ENCODE assay signal across 1 fruit fly cellular context in genomic region chr3R:15665962-15666361, dm6.
TF ChIP-seq lines count a peak whose summit lies in the region.

TSS of gene pxb (plus strand) at chr3R:15666183.

TF ChIP-seq in whole organism, embryonic, 481 proteins besides CTCF, POLR2A, EP300 and RAD21 (continued from another document):
- no peak for TF ChIP-seq YL-1 (GFP tag; optimal IDR thresholded peaks at IDR 0.05; lab: Kevin White, UChicago)
- TF ChIP-seq CG9437 (GFP tag; optimal IDR thresholded peaks at IDR 0.05; lab: Kevin White, UChicago): no peak
- TF ChIP-seq tgo (GFP tag; IDR thresholded peaks at IDR 0.05; lab: Robert Waterston, UW): no peak
- peak; percentile 37 for TF ChIP-seq CG2875 (GFP tag; optimal IDR thresholded peaks at IDR 0.05; lab: Kevin White, UChicago)
- TF ChIP-seq Dip3 (GFP tag; optimal IDR thresholded peaks at IDR 0.05; lab: Kevin White, UChicago): no peak
- TF ChIP-seq kah (GFP tag; optimal IDR thresholded peaks at IDR 0.05; lab: Kevin White, UChicago): no peak
- peak; percentile 23 for TF ChIP-seq dmrt99B (tag; optimal IDR thresholded peaks at IDR 0.05; lab: Kevin White, UChicago)
- TF ChIP-seq CG14965 (GFP tag; optimal IDR thresholded peaks at IDR 0.05; lab: Kevin White, UChicago; ENCODE audit: borderline replicate concordance): no peak
- TF ChIP-seq grau (tag; optimal IDR thresholded peaks at IDR 0.05; lab: Kevin White, UChicago): peak; percentile 22
- TF ChIP-seq her (GFP tag; optimal IDR thresholded peaks at IDR 0.05; lab: Kevin White, UChicago): peak; percentile 33
- TF ChIP-seq lab (GFP tag; optimal IDR thresholded peaks at IDR 0.05; lab: Kevin White, UChicago): peak; percentile 2
- TF ChIP-seq ttk (GFP tag; IDR thresholded peaks at IDR 0.05; lab: Robert Waterston, UW): no peak
- TF ChIP-seq CG7271 (tag; optimal IDR thresholded peaks at IDR 0.05; lab: Kevin White, UChicago): no peak
- TF ChIP-seq CG12104 (GFP tag; optimal IDR thresholded peaks at IDR 0.05; lab: Kevin White, UChicago): no peak
- TF ChIP-seq Spps (tag; optimal IDR thresholded peaks at IDR 0.05; lab: Kevin White, UChicago): peak; percentile 22
- TF ChIP-seq CG9876 (GFP tag; optimal IDR thresholded peaks at IDR 0.05; lab: Kevin White, UChicago): no peak
- TF ChIP-seq zen2 (GFP tag; IDR thresholded peaks at IDR 0.05; lab: Robert Waterston, UW; ENCODE audit: partially characterized antibody): peak; percentile 70; the same call in 2 of the 3 replicates
- no peak for TF ChIP-seq CG10565 (GFP tag; optimal IDR thresholded peaks at IDR 0.05; lab: Kevin White, UChicago)
- no peak for TF ChIP-seq az2 (GFP tag; optimal IDR thresholded peaks at IDR 0.05; lab: Kevin White, UChicago)
- no peak for TF ChIP-seq CG15514 (GFP tag; optimal IDR thresholded peaks at IDR 0.05; lab: Kevin White, UChicago)
- peak; percentile 28 for TF ChIP-seq stwl (tag; optimal IDR thresholded peaks at IDR 0.05; lab: Kevin White, UChicago)
- peak; percentile 8 for TF ChIP-seq da (GFP tag; optimal IDR thresholded peaks at IDR 0.05; lab: Kevin White, UChicago)
- no peak for TF ChIP-seq CG1233 (GFP tag; optimal IDR thresholded peaks at IDR 0.05; lab: Kevin White, UChicago)
- TF ChIP-seq CG34422 (GFP tag; IDR thresholded peaks at IDR 0.05; lab: Robert Waterston, UW): peak; percentile 48; the same call in 1 of the 3 replicates
- TF ChIP-seq pum (GFP tag; optimal IDR thresholded peaks at IDR 0.05; lab: Kevin White, UChicago): no peak
- peak; percentile 41 for TF ChIP-seq D19A (tag; optimal IDR thresholded peaks at IDR 0.05; lab: Kevin White, UChicago)
- no peak for TF ChIP-seq onecut (GFP tag; IDR thresholded peaks at IDR 0.05; lab: Robert Waterston, UW)
- TF ChIP-seq psq (GFP tag; optimal IDR thresholded peaks at IDR 0.05; lab: Kevin White, UChicago): no peak
- no peak for TF ChIP-seq gfzf (GFP tag; optimal IDR thresholded peaks at IDR 0.05; lab: Kevin White, UChicago)
- no peak for TF ChIP-seq CG10654 (GFP tag; optimal IDR thresholded peaks at IDR 0.05; lab: Kevin White, UChicago)
- TF ChIP-seq CG6791 (GFP tag; IDR thresholded peaks at IDR 0.05; lab: Robert Waterston, UW; ENCODE audit: partially characterized antibody): peak; percentile 63; the same call in 1 of the 3 replicates
- no peak for TF ChIP-seq Usf (GFP tag; optimal IDR thresholded peaks at IDR 0.05; lab: Kevin White, UChicago)
- TF ChIP-seq CG34224 (GFP tag; IDR thresholded peaks at IDR 0.05; lab: Robert Waterston, UW; ENCODE audit: partially characterized antibody): no peak
- peak; percentile 62 for TF ChIP-seq sd (tag; optimal IDR thresholded peaks at IDR 0.05; lab: Kevin White, UChicago)
- no peak for TF ChIP-seq CG3726 (GFP tag; IDR thresholded peaks at IDR 0.05; lab: Robert Waterston, UW)
- TF ChIP-seq Myb (GFP tag; optimal IDR thresholded peaks at IDR 0.05; lab: Kevin White, UChicago): no peak
- no peak for TF ChIP-seq CG4707 (GFP tag; optimal IDR thresholded peaks at IDR 0.05; lab: Kevin White, UChicago)
- TF ChIP-seq CG10321 (GFP tag; IDR thresholded peaks at IDR 0.05; lab: Robert Waterston, UW): no peak
- TF ChIP-seq Mes4 (GFP tag; optimal IDR thresholded peaks at IDR 0.05; lab: Kevin White, UChicago): no peak
- peak; percentile 30 for TF ChIP-seq CG12769 (tag; optimal IDR thresholded peaks at IDR 0.05; lab: Kevin White, UChicago)
- no peak; the same call in 1 of the 2 replicates for TF ChIP-seq sim (GFP tag; IDR thresholded peaks at IDR 0.05; lab: Robert Waterston, UW)
- TF ChIP-seq CG17612 (GFP tag; IDR thresholded peaks at IDR 0.05; lab: Robert Waterston, UW): no peak
- TF ChIP-seq phol (tag; optimal IDR thresholded peaks at IDR 0.05; lab: Kevin White, UChicago): no peak
- no peak for TF ChIP-seq CG3407 (GFP tag; optimal IDR thresholded peaks at IDR 0.05; lab: Kevin White, UChicago)
- TF ChIP-seq ATbp (GFP tag; optimal IDR thresholded peaks at IDR 0.05; lab: Kevin White, UChicago): no peak
- TF ChIP-seq esg (GFP tag; conservative IDR thresholded peaks at IDR 0.05; lab: Robert Waterston, UW): no peak
- TF ChIP-seq Sry-δ (GFP tag; optimal IDR thresholded peaks at IDR 0.05; lab: Kevin White, UChicago): no peak
- TF ChIP-seq ase (GFP tag; IDR thresholded peaks at IDR 0.05; lab: Robert Waterston, UW): no peak
- TF ChIP-seq exex (tag; optimal IDR thresholded peaks at IDR 0.05; lab: Kevin White, UChicago): no peak
- peak; percentile 60 for TF ChIP-seq Bgb (GFP tag; IDR thresholded peaks at IDR 0.05; lab: Robert Waterston, UW; ENCODE audit: partially characterized antibody)
- TF ChIP-seq Dll (GFP tag; IDR thresholded peaks at IDR 0.05; lab: Robert Waterston, UW; ENCODE audit: partially characterized antibody): no peak
- TF ChIP-seq ind (GFP tag; optimal IDR thresholded peaks at IDR 0.05; lab: Kevin White, UChicago): no peak
- no peak for TF ChIP-seq slbo (GFP tag; IDR thresholded peaks at IDR 0.05; lab: Robert Waterston, UW)
- TF ChIP-seq rib (GFP tag; IDR thresholded peaks at IDR 0.05; lab: Robert Waterston, UW): 0 out of 2 replicates have a peak, but pooled peaks have one; percentile 19
- TF ChIP-seq pnt (GFP tag; optimal IDR thresholded peaks at IDR 0.05; lab: Kevin White, UChicago): no peak
- TF ChIP-seq Ets97D (GFP tag; optimal IDR thresholded peaks at IDR 0.05; lab: Kevin White, UChicago): no peak
- TF ChIP-seq tll (GFP tag; optimal IDR thresholded peaks at IDR 0.05; lab: Kevin White, UChicago): peak in 1 of 2 experiments; percentile 55
- no peak for TF ChIP-seq gem (tag; optimal IDR thresholded peaks at IDR 0.05; lab: Kevin White, UChicago)
- no peak for TF ChIP-seq Sox100B (GFP tag; optimal IDR thresholded peaks at IDR 0.05; lab: Kevin White, UChicago)
- no peak for TF ChIP-seq CG10543 (GFP tag; optimal IDR thresholded peaks at IDR 0.05; lab: Kevin White, UChicago)
- peak; percentile 42 for TF ChIP-seq Kr (GFP tag; optimal IDR thresholded peaks at IDR 0.05; lab: Kevin White, UChicago)
- TF ChIP-seq CoRest (tag; optimal IDR thresholded peaks at IDR 0.05; lab: Kevin White, UChicago): peak; percentile 1
- TF ChIP-seq CG14710 (tag; optimal IDR thresholded peaks at IDR 0.05; lab: Kevin White, UChicago): peak; percentile 10
- TF ChIP-seq Ptx1 (GFP tag; IDR thresholded peaks at IDR 0.05; lab: Robert Waterston, UW): no peak
- TF ChIP-seq CG9797 (GFP tag; optimal IDR thresholded peaks at IDR 0.05; lab: Kevin White, UChicago): no peak
- peak; percentile 58 for TF ChIP-seq wek (GFP tag; optimal IDR thresholded peaks at IDR 0.05; lab: Kevin White, UChicago)
- no peak for TF ChIP-seq ham (GFP tag; IDR thresholded peaks at IDR 0.05; lab: Robert Waterston, UW)
- peak; percentile 48; the same call in 2 of the 3 replicates for TF ChIP-seq HLH4C (GFP tag; IDR thresholded peaks at IDR 0.05; lab: Robert Waterston, UW; ENCODE audit: partially characterized antibody)
- TF ChIP-seq zen (tag; optimal IDR thresholded peaks at IDR 0.05; lab: Kevin White, UChicago): peak; percentile 2
- no peak for TF ChIP-seq repo (GFP tag; optimal IDR thresholded peaks at IDR 0.05; lab: Kevin White, UChicago)
- no peak for TF ChIP-seq CG9215 (GFP tag; IDR thresholded peaks at IDR 0.05; lab: Robert Waterston, UW)
- TF ChIP-seq HHEX (GFP tag; optimal IDR thresholded peaks at IDR 0.05; lab: Kevin White, UChicago): no peak
- no peak for TF ChIP-seq wdn (GFP tag; IDR thresholded peaks at IDR 0.05; lab: Robert Waterston, UW)
- no peak for TF ChIP-seq CHES-1-like (GFP tag; optimal IDR thresholded peaks at IDR 0.05; lab: Kevin White, UChicago)
- no peak for TF ChIP-seq sug (tag; optimal IDR thresholded peaks at IDR 0.05; lab: Kevin White, UChicago)
- peak; percentile 85 for TF ChIP-seq sens (GFP tag; lab: Kevin White, UChicago)
- TF ChIP-seq NfI (GFP tag; optimal IDR thresholded peaks at IDR 0.05; lab: Kevin White, UChicago): no peak
- no peak for TF ChIP-seq CG6175 (GFP tag; IDR thresholded peaks at IDR 0.05; lab: Robert Waterston, UW)
- no peak for TF ChIP-seq CG13123 (GFP tag; optimal IDR thresholded peaks at IDR 0.05; lab: Kevin White, UChicago)
- no peak for TF ChIP-seq CG6254 (GFP tag; optimal IDR thresholded peaks at IDR 0.05; lab: Kevin White, UChicago)
- TF ChIP-seq Abd-B (GFP tag; optimal IDR thresholded peaks at IDR 0.05; lab: Kevin White, UChicago): no peak
- TF ChIP-seq row (GFP tag; IDR thresholded peaks at IDR 0.05; lab: Robert Waterston, UW): no peak
- TF ChIP-seq CG1603 (tag; optimal IDR thresholded peaks at IDR 0.05; lab: Kevin White, UChicago): peak; percentile 30
- TF ChIP-seq CG8944 (GFP tag; optimal IDR thresholded peaks at IDR 0.05; lab: Kevin White, UChicago): no peak
- TF ChIP-seq CG18011 (GFP tag; optimal IDR thresholded peaks at IDR 0.05; lab: Kevin White, UChicago): no peak
- no peak for TF ChIP-seq Mrtf (GFP tag; IDR thresholded peaks at IDR 0.05; lab: Robert Waterston, UW)
- no peak for TF ChIP-seq CG1647 (GFP tag; optimal IDR thresholded peaks at IDR 0.05; lab: Kevin White, UChicago)
- no peak for TF ChIP-seq eve (GFP tag; optimal IDR thresholded peaks at IDR 0.05; lab: Kevin White, UChicago)
- TF ChIP-seq pita (GFP tag; optimal IDR thresholded peaks at IDR 0.05; lab: Kevin White, UChicago): no peak
- TF ChIP-seq CG8765 (GFP tag; IDR thresholded peaks at IDR 0.05; lab: Robert Waterston, UW): peak; percentile 21; the same call in 1 of the 2 replicates
- TF ChIP-seq sima (GFP tag; optimal IDR thresholded peaks at IDR 0.05; lab: Kevin White, UChicago): no peak
- no peak for TF ChIP-seq stc (GFP tag; IDR thresholded peaks at IDR 0.05; lab: Robert Waterston, UW)
- no peak for TF ChIP-seq CG11456 (GFP tag; IDR thresholded peaks at IDR 0.05; lab: Robert Waterston, UW)
- no peak for TF ChIP-seq CG30403 (GFP tag; optimal IDR thresholded peaks at IDR 0.05; lab: Kevin White, UChicago)
- no peak for TF ChIP-seq NK7.1 (GFP tag; optimal IDR thresholded peaks at IDR 0.05; lab: Kevin White, UChicago)
- no peak for TF ChIP-seq inv (GFP tag; IDR thresholded peaks at IDR 0.05; lab: Robert Waterston, UW; ENCODE audit: partially characterized antibody)
- TF ChIP-seq NC2α (GFP tag; optimal IDR thresholded peaks at IDR 0.05; lab: Kevin White, UChicago): no peak
- no peak for TF ChIP-seq MESR4 (GFP tag; optimal IDR thresholded peaks at IDR 0.05; lab: Kevin White, UChicago)
- peak; percentile 46; the same call in 1 of the 2 replicates for TF ChIP-seq tna (GFP tag; IDR thresholded peaks at IDR 0.05; lab: Robert Waterston, UW; ENCODE audit: partially characterized antibody)
- TF ChIP-seq sisA (GFP tag; IDR thresholded peaks at IDR 0.05; lab: Robert Waterston, UW): no peak
- peak; percentile 0 for TF ChIP-seq MTF-1 (GFP tag; optimal IDR thresholded peaks at IDR 0.05; lab: Kevin White, UChicago; ENCODE audit: borderline replicate concordance)
- TF ChIP-seq Pdp1 (GFP tag; optimal IDR thresholded peaks at IDR 0.05; lab: Kevin White, UChicago): no peak
- peak; percentile 43; the same call in 1 of the 2 replicates for TF ChIP-seq ato (GFP tag; IDR thresholded peaks at IDR 0.05; lab: Robert Waterston, UW; ENCODE audit: partially characterized antibody)
- no peak for TF ChIP-seq CG7987 (GFP tag; optimal IDR thresholded peaks at IDR 0.05; lab: Kevin White, UChicago)
- no peak for TF ChIP-seq chn (GFP tag; optimal IDR thresholded peaks at IDR 0.05; lab: Kevin White, UChicago)
- TF ChIP-seq GATAe (GFP tag; conservative IDR thresholded peaks at IDR 0.05; lab: Robert Waterston, UW): no peak
- TF ChIP-seq Trl (optimal IDR thresholded peaks at IDR 0.05; lab: Kevin White, UChicago): peak; percentile 58 to 83
- TF ChIP-seq Trl (GFP tag; optimal IDR thresholded peaks at IDR 0.05; lab: Kevin White, UChicago): peak; percentile 13
- no peak for TF ChIP-seq CG6689 (GFP tag; IDR thresholded peaks at IDR 0.05; lab: Robert Waterston, UW)
- peak; percentile 84 for TF ChIP-seq oc (tag; optimal IDR thresholded peaks at IDR 0.05; lab: Kevin White, UChicago)
- no peak for TF ChIP-seq dysf (GFP tag; IDR thresholded peaks at IDR 0.05; lab: Robert Waterston, UW)
- TF ChIP-seq Lhr (GFP tag; optimal IDR thresholded peaks at IDR 0.05; lab: Kevin White, UChicago): no peak
- no peak for TF ChIP-seq cad (GFP tag; optimal IDR thresholded peaks at IDR 0.05; lab: Kevin White, UChicago)
- no peak for TF ChIP-seq Nf-YB (GFP tag; optimal IDR thresholded peaks at IDR 0.05; lab: Kevin White, UChicago)
- no peak for TF ChIP-seq CG2116 (GFP tag; optimal IDR thresholded peaks at IDR 0.05; lab: Kevin White, UChicago)
- TF ChIP-seq CG6272 (GFP tag; IDR thresholded peaks at IDR 0.05; lab: Robert Waterston, UW): no peak
- TF ChIP-seq cas (GFP tag; IDR thresholded peaks at IDR 0.05; lab: Robert Waterston, UW): no peak
- no peak for TF ChIP-seq fd102C (GFP tag; optimal IDR thresholded peaks at IDR 0.05; lab: Kevin White, UChicago)
- TF ChIP-seq Hmr (GFP tag; optimal IDR thresholded peaks at IDR 0.05; lab: Kevin White, UChicago): no peak
- peak; percentile 45; the same call in 1 of the 2 replicates for TF ChIP-seq nerfin-2 (GFP tag; IDR thresholded peaks at IDR 0.05; lab: Robert Waterston, UW; ENCODE audit: partially characterized antibody)
- TF ChIP-seq lbe (GFP tag; optimal IDR thresholded peaks at IDR 0.05; lab: Kevin White, UChicago): no peak
- no peak for TF ChIP-seq tx (GFP tag; optimal IDR thresholded peaks at IDR 0.05; lab: Kevin White, UChicago)
- no peak for TF ChIP-seq Dref (GFP tag; IDR thresholded peaks at IDR 0.05; lab: Robert Waterston, UW)
- TF ChIP-seq CG5180 (GFP tag; optimal IDR thresholded peaks at IDR 0.05; lab: Kevin White, UChicago): no peak
- no peak for TF ChIP-seq CG33213 (GFP tag; optimal IDR thresholded peaks at IDR 0.05; lab: Kevin White, UChicago)
